Fruit fly (Drosophila melanogaster) whole organism, embryonic: ENCODE measurements around the gene BORCS6.

Experiments
- Bgb ChIP-seq: fragments of 200-800 bp; sonication (Bioruptor generic); IDR thresholded peaks from 2 replicates; pipeline ENCODE4 v1.3.6; 2022; ENCODE audit warnings: missing biosample characterization, missing genetic modification characterization; ENCODE audit not compliant: partially characterized antibody
- Blimp-1 ChIP-seq: fragments of 200-800 bp; sonication (Bioruptor generic); optimal IDR thresholded peaks from 3 replicates; lab custom pipeline; 2018; ENCODE audit warnings: missing biosample characterization, missing genetic modification characterization, mild to moderate bottlenecking, moderate library complexity, missing genetic modification reagents
- C15 ChIP-seq: fragments of 200-800 bp; sonication (Bioruptor generic); IDR thresholded peaks from 3 replicates; pipeline ENCODE4 v1.3.6; 2022; ENCODE audit warnings: missing biosample characterization, missing genetic modification characterization
- CG10431 ChIP-seq: fragments of 200-800 bp; sonication (Bioruptor generic); optimal IDR thresholded peaks from 3 replicates; lab custom pipeline; 2018; ENCODE audit warnings: missing biosample characterization, mild to moderate bottlenecking, missing genetic modification characterization
- CG10565 ChIP-seq: fragments of 200-800 bp; sonication (Bioruptor generic); optimal IDR thresholded peaks from 3 replicates; lab custom pipeline; 2016; ENCODE audit warnings: missing biosample characterization, mild to moderate bottlenecking, missing genetic modification characterization
- CG11456 ChIP-seq: fragments of 200-800 bp; sonication (Bioruptor generic); IDR thresholded peaks from 3 replicates; pipeline ENCODE4 v1.3.6; 2022; ENCODE audit warnings: missing biosample characterization, missing genetic modification characterization
- CG11560 ChIP-seq: fragments of 200-800 bp; sonication (Bioruptor generic); IDR thresholded peaks from 3 replicates; pipeline ENCODE4 v1.3.6; 2022; ENCODE audit warnings: missing biosample characterization, missing genetic modification characterization
- CG12071 ChIP-seq: fragments of 200-800 bp; sonication (Bioruptor generic); optimal IDR thresholded peaks from 3 replicates; lab custom pipeline; 2018; ENCODE audit warnings: missing biosample characterization, mild to moderate bottlenecking, missing genetic modification characterization
- CG12155 ChIP-seq: fragments of 200-800 bp; sonication (Bioruptor generic); optimal IDR thresholded peaks from 3 replicates; lab custom pipeline; 2016; ENCODE audit warnings: missing biosample characterization, missing genetic modification characterization
- CG1233 ChIP-seq: fragments of 200-800 bp; sonication (Bioruptor generic); optimal IDR thresholded peaks from 4 replicates; lab custom pipeline; 2018; ENCODE audit warnings: missing biosample characterization, mild to moderate bottlenecking, missing genetic modification characterization
- CG13123 ChIP-seq: fragments of 200-800 bp; sonication (Bioruptor generic); optimal IDR thresholded peaks from 2 replicates; lab custom pipeline; 2016; ENCODE audit warnings: missing biosample characterization, missing genetic modification characterization
- CG17328 ChIP-seq: fragments of 200-800 bp; sonication (Bioruptor generic); IDR thresholded peaks from 2 replicates; pipeline ENCODE4 v1.3.6; 2022; ENCODE audit warnings: missing biosample characterization, missing genetic modification characterization
- CG17802 ChIP-seq: fragments of 200-800 bp; sonication (Bioruptor generic); optimal IDR thresholded peaks from 2 replicates; lab custom pipeline; 2018; ENCODE audit warnings: missing biosample characterization, mild to moderate bottlenecking, missing genetic modification characterization, moderate library complexity
- CG1832 ChIP-seq: fragments of 200-800 bp; sonication (Bioruptor generic); optimal IDR thresholded peaks from 2 replicates; lab custom pipeline; 2017; ENCODE audit warnings: missing biosample characterization, mild to moderate bottlenecking, missing genetic modification characterization, inconsistent platforms
- CG2199 ChIP-seq: fragments of 200-800 bp; sonication (Bioruptor generic); IDR thresholded peaks from 3 replicates; pipeline ENCODE4 v1.3.6; 2022; ENCODE audit warnings: missing biosample characterization, missing genetic modification characterization
- CG2202 ChIP-seq: fragments of 200-800 bp; sonication (Bioruptor generic); optimal IDR thresholded peaks from 2 replicates; lab custom pipeline; 2018; ENCODE audit warnings: missing biosample characterization, mild to moderate bottlenecking, missing genetic modification characterization
- CG30020 ChIP-seq: fragments of 200-800 bp; optimal IDR thresholded peaks from 2 replicates; lab custom pipeline; 2019; ENCODE audit warnings: missing biosample characterization, mild to moderate bottlenecking, missing genetic modification characterization, moderate library complexity
- CG34224 ChIP-seq: fragments of 200-800 bp; sonication (Bioruptor generic); IDR thresholded peaks from 3 replicates; pipeline ENCODE4 v1.3.6; 2022; ENCODE audit warnings: missing biosample characterization, missing genetic modification characterization; ENCODE audit not compliant: partially characterized antibody
- CG7357 ChIP-seq: fragments of 200-800 bp; sonication (Bioruptor generic); IDR thresholded peaks from 3 replicates; pipeline ENCODE4 v1.3.6; 2022; ENCODE audit warnings: missing biosample characterization, missing genetic modification characterization
- CG9727 ChIP-seq: fragments of 200-800 bp; sonication (Bioruptor generic); optimal IDR thresholded peaks from 3 replicates; lab custom pipeline; 2017; ENCODE audit warnings: missing biosample characterization, mild to moderate bottlenecking, missing genetic modification characterization
- Camta ChIP-seq: fragments of 200-800 bp; sonication (Bioruptor generic); optimal IDR thresholded peaks from 2 replicates; lab custom pipeline; 2016; ENCODE audit warnings: missing biosample characterization, missing genetic modification characterization
- D19A ChIP-seq: fragments of 200-800 bp; optimal IDR thresholded peaks from 3 replicates; lab custom pipeline; 2019; ENCODE audit warnings: missing biosample characterization, mild to moderate bottlenecking, missing genetic modification characterization, moderate library complexity
- E2f2 ChIP-seq: fragments of 200-800 bp; sonication (Bioruptor generic); IDR thresholded peaks from 2 replicates; pipeline ENCODE4 v1.3.6; 2022; ENCODE audit warnings: missing biosample characterization, missing genetic modification characterization
- Hand ChIP-seq: fragments of 200-800 bp; sonication (Bioruptor generic); optimal IDR thresholded peaks from 2 replicates; lab custom pipeline; 2017; ENCODE audit warnings: mild to moderate bottlenecking, missing biosample characterization, missing genetic modification reagents, missing genetic modification characterization
- Mrtf ChIP-seq: fragments of 200-800 bp; sonication (Bioruptor generic); IDR thresholded peaks from 3 replicates; pipeline ENCODE4 v1.3.6; 2022; ENCODE audit warnings: missing biosample characterization, missing genetic modification characterization
- NK7.1 ChIP-seq: fragments of 200-800 bp; sonication (Bioruptor generic); optimal IDR thresholded peaks from 3 replicates; lab custom pipeline; 2016; ENCODE audit warnings: missing biosample characterization, missing genetic modification characterization
- Sox102F ChIP-seq: fragments of 200-800 bp; sonication (Bioruptor generic); optimal IDR thresholded peaks from 2 replicates; lab custom pipeline; 2018; ENCODE audit warnings: missing biosample characterization, mild to moderate bottlenecking, missing genetic modification characterization, moderate library complexity
- abd-A ChIP-seq: fragments of 200-800 bp; sonication (Bioruptor generic); optimal IDR thresholded peaks from 3 replicates; lab custom pipeline; 2019; ENCODE audit warnings: missing biosample characterization, mild to moderate bottlenecking, missing genetic modification characterization, moderate library complexity
- crol ChIP-seq: fragments of 200-800 bp; sonication (Bioruptor generic); IDR thresholded peaks from 2 replicates; pipeline ENCODE4 v1.3.6; 2022; ENCODE audit warnings: missing biosample characterization, missing genetic modification characterization
- danr ChIP-seq: fragments of 200-800 bp; sonication (Bioruptor generic); IDR thresholded peaks from 2 replicates; pipeline ENCODE4 v1.3.6; 2022; ENCODE audit warnings: missing biosample characterization, missing genetic modification characterization
- dpn ChIP-seq, 2 experiments: fragments of 200-800 bp; sonication (Bioruptor generic); optimal IDR thresholded peaks; 3 replicates each; lab custom pipeline; 2016; ENCODE audit warnings: missing biosample characterization in 2 of 2, missing genetic modification characterization in 2 of 2
- eve ChIP-seq, 2 experiments: fragments of >200 bp; optimal IDR thresholded peaks; 2 replicates each; lab custom pipeline; 2017; ENCODE audit warnings: missing biosample characterization in 2 of 2, missing genetic modification characterization in 2 of 2
- fru ChIP-seq: fragments of >200 bp; optimal IDR thresholded peaks from 2 replicates; lab custom pipeline; 2017
- grn ChIP-seq: fragments of 200-800 bp; sonication (Bioruptor generic); optimal IDR thresholded peaks from 3 replicates; lab custom pipeline; 2017; ENCODE audit warnings: missing biosample characterization, missing genetic modification characterization
- gro ChIP-seq: fragments of 200-800 bp; sonication (Bioruptor generic); optimal IDR thresholded peaks from 2 replicates; lab custom pipeline; 2016; ENCODE audit warnings: missing biosample characterization, missing genetic modification characterization
- hbn ChIP-seq: fragments of 200-800 bp; sonication (Bioruptor generic); IDR thresholded peaks from 2 replicates; pipeline ENCODE4 v1.3.6; 2022; ENCODE audit warnings: missing biosample characterization, missing genetic modification characterization; ENCODE audit not compliant: partially characterized antibody
- hth ChIP-seq: fragments of >200 bp; optimal IDR thresholded peaks from 2 replicates; lab custom pipeline; 2017; ENCODE audit warnings: inconsistent platforms
- lab ChIP-seq: fragments of 200-800 bp; sonication (Bioruptor generic); optimal IDR thresholded peaks from 3 replicates; lab custom pipeline; 2017; ENCODE audit warnings: missing biosample characterization, missing genetic modification characterization, mild to moderate bottlenecking, moderate library complexity, missing genetic modification reagents
- luna ChIP-seq: fragments of 200-800 bp; sonication (Bioruptor generic); optimal IDR thresholded peaks from 2 replicates; lab custom pipeline; 2016; ENCODE audit warnings: missing biosample characterization, missing genetic modification characterization
- odd ChIP-seq: fragments of 200-800 bp; sonication (Bioruptor generic); optimal IDR thresholded peaks from 2 replicates; lab custom pipeline; 2017; ENCODE audit warnings: missing biosample characterization, mild to moderate bottlenecking, missing genetic modification characterization
- otp ChIP-seq: fragments of 200-800 bp; sonication (Bioruptor generic); IDR thresholded peaks from 3 replicates; pipeline ENCODE4, ENCODE4 v1.3.6; 2022; ENCODE audit warnings: missing biosample characterization, missing genetic modification characterization
- phol ChIP-seq: fragments of 200-800 bp; sonication (Bioruptor generic); optimal IDR thresholded peaks from 3 replicates; lab custom pipeline; 2018; ENCODE audit warnings: missing biosample characterization, mild to moderate bottlenecking, missing genetic modification characterization, moderate library complexity
- pita ChIP-seq: fragments of 200-800 bp; sonication (Bioruptor generic); optimal IDR thresholded peaks from 2 replicates; lab custom pipeline; 2017; ENCODE audit warnings: missing biosample characterization, mild to moderate bottlenecking, missing genetic modification characterization
- ranshi ChIP-seq: fragments of 200-800 bp; sonication (Bioruptor generic); IDR thresholded peaks from 2 replicates; pipeline ENCODE4 v1.3.6; 2022; ENCODE audit warnings: missing biosample characterization, missing genetic modification characterization
- salm ChIP-seq: fragments of 200-800 bp; sonication (Bioruptor generic); optimal IDR thresholded peaks from 2 replicates; lab custom pipeline; 2018; ENCODE audit warnings: missing biosample characterization, mild to moderate bottlenecking, missing genetic modification characterization
- sc ChIP-seq, 3 experiments: fragments of >200 bp in 2 of 3; fragments of 200-800 bp in 1 of 3; sonication (Bioruptor generic) in 1 of 3; optimal IDR thresholded peaks; 2 replicates in 2 of 3; 3 replicates in 1 of 3; lab custom pipeline; 2017; ENCODE audit warnings: mild to moderate bottlenecking in 1 of 3, missing biosample characterization in 1 of 3, missing genetic modification characterization in 1 of 3, missing genetic modification reagents in 1 of 3
- sens-2 ChIP-seq: fragments of 200-800 bp; sonication (Bioruptor generic); IDR thresholded peaks from 2 replicates; pipeline ENCODE4 v1.3.6; 2022; ENCODE audit warnings: missing biosample characterization, missing genetic modification characterization
- sim ChIP-seq: fragments of 200-800 bp; sonication (Bioruptor generic); IDR thresholded peaks from 2 replicates; pipeline ENCODE4 v1.3.6; 2022; ENCODE audit warnings: missing biosample characterization, missing genetic modification characterization
- slp2 ChIP-seq: fragments of 200-800 bp; sonication (Bioruptor generic); optimal IDR thresholded peaks from 2 replicates; lab custom pipeline; 2016; ENCODE audit warnings: missing biosample characterization, missing genetic modification characterization
- trh ChIP-seq: fragments of 200-800 bp; sonication (Bioruptor generic); optimal IDR thresholded peaks from 2 replicates; lab custom pipeline; 2016; ENCODE audit warnings: missing biosample characterization, missing genetic modification characterization

Gene BORCS6

dm6 chr3L:540432-540973 is at the start of gene BORCS6, which contains the start of gene klar:
Gene BORCS6, plus strand, starts transcription at chr3L:540851.
Gene klar, minus strand, starts transcription at chr3L:540614.
- TF ChIP-seq Hand (GFP tag; lab: Kevin White, UChicago) = peak; percentile 18
- peak; percentile 39 for TF ChIP-seq CG2202 (tag; lab: Kevin White, UChicago)
- peak; percentile 24 for TF ChIP-seq NK7.1 (GFP tag; lab: Kevin White, UChicago)
- peak; percentile 54 for TF ChIP-seq lab (GFP tag; lab: Kevin White, UChicago)
- no peak for TF ChIP-seq danr (GFP tag; lab: Robert Waterston, UW)
- peak; percentile 64 for TF ChIP-seq Camta (GFP tag; lab: Kevin White, UChicago)
- TF ChIP-seq CG7357 (GFP tag; lab: Robert Waterston, UW) = peak; percentile 61; the same call in 2 of the 3 replicates
- peak; percentile 99 for TF ChIP-seq CG11560 (tag; lab: Robert Waterston, UW)
- TF ChIP-seq CG13123 (GFP tag; lab: Kevin White, UChicago) = peak; percentile 50
- peak; percentile 62 for TF ChIP-seq E2f2
- peak; percentile 98 for TF ChIP-seq hbn (GFP tag; lab: Robert Waterston, UW)
- no peak for TF ChIP-seq fru (lab: Kevin White, UChicago)
- TF ChIP-seq CG2199 (GFP tag; lab: Robert Waterston, UW) = no peak
- peak; percentile 22 for TF ChIP-seq CG1233 (GFP tag; lab: Kevin White, UChicago)
- peak; percentile 58 for TF ChIP-seq luna (GFP tag; lab: Kevin White, UChicago)
- TF ChIP-seq sens-2 (GFP tag; lab: Robert Waterston, UW) = no peak
- TF ChIP-seq Blimp-1 (GFP tag; lab: Kevin White, UChicago) = peak; percentile 29
- peak; percentile 75 for TF ChIP-seq phol (tag; lab: Kevin White, UChicago)
- TF ChIP-seq CG34224 (GFP tag; lab: Robert Waterston, UW) = peak; percentile 97
- peak; percentile 26 for TF ChIP-seq grn (GFP tag; lab: Kevin White, UChicago)
- no peak for TF ChIP-seq ranshi
- TF ChIP-seq otp (GFP tag; lab: Robert Waterston, UW) = 0 out of 3 replicates have a peak, but pooled peaks have one; percentile 51
- peak; percentile 95 for TF ChIP-seq CG30020 (tag; lab: Kevin White, UChicago)
- TF ChIP-seq CG12155 (GFP tag; lab: Kevin White, UChicago) = peak; percentile 46
- no peak for TF ChIP-seq C15 (GFP tag; lab: Robert Waterston, UW)
- peak; percentile 73 to 80 for TF ChIP-seq dpn (GFP tag; optimal IDR thresholded peaks at IDR 0.05; lab: Kevin White, UChicago)
- no peak for TF ChIP-seq CG11456 (GFP tag; lab: Robert Waterston, UW)
- TF ChIP-seq Mrtf (GFP tag; lab: Robert Waterston, UW) = no peak
- peak; percentile 11; the same call in 1 of the 2 replicates for TF ChIP-seq CG17328 (GFP tag; lab: Robert Waterston, UW)
- TF ChIP-seq hth (lab: Kevin White, UChicago) = no peak
- TF ChIP-seq pita = no peak
- peak; percentile 91 for TF ChIP-seq gro (GFP tag; lab: Kevin White, UChicago)
- peak; percentile 60 for TF ChIP-seq trh (GFP tag; lab: Kevin White, UChicago)
- no peak for TF ChIP-seq odd (GFP tag; lab: Kevin White, UChicago)
- TF ChIP-seq Bgb (GFP tag; lab: Robert Waterston, UW) = peak; percentile 97
- no peak for TF ChIP-seq salm (tag; lab: Kevin White, UChicago)
- TF ChIP-seq sc (optimal IDR thresholded peaks at IDR 0.05; lab: Kevin White, UChicago) = no peak
- TF ChIP-seq sc (GFP tag; optimal IDR thresholded peaks at IDR 0.05; lab: Kevin White, UChicago) = no peak
- no peak for TF ChIP-seq CG1832 (GFP tag; lab: Kevin White, UChicago)
- peak; percentile 62 for TF ChIP-seq slp2 (GFP tag; lab: Kevin White, UChicago)
- TF ChIP-seq sim (GFP tag; lab: Robert Waterston, UW) = no peak
- TF ChIP-seq CG10431 (GFP tag; lab: Kevin White, UChicago) = peak; percentile 38
- TF ChIP-seq crol = no peak
- TF ChIP-seq CG9727 = peak; percentile 46
- peak; percentile 48 for TF ChIP-seq Sox102F (GFP tag; lab: Kevin White, UChicago)
- TF ChIP-seq D19A = no peak
- TF ChIP-seq CG10565 (GFP tag; lab: Kevin White, UChicago) = no peak
- peak; percentile 99 for TF ChIP-seq CG17802 (tag; lab: Kevin White, UChicago)
- peak in 1 of 2 experiments; percentile 74 for TF ChIP-seq eve (GFP tag; optimal IDR thresholded peaks at IDR 0.05; lab: Kevin White, UChicago)
- peak; percentile 42 for TF ChIP-seq CG12071 (GFP tag; lab: Kevin White, UChicago)
- TF ChIP-seq abd-A = peak; percentile 57
